Worm (Caenorhabditis elegans): ENCODE measurements around the gene xol-1.

xol-1 gene

ce11 chrX:8021609-8022008 is 19.5 kb upstream of the xol-1 start:
- TF ChIP-seq unc-42 (tag; optimal IDR thresholded peaks at IDR 0.05) (peak; percentile 35), ceh-31 (tag; optimal IDR thresholded peaks at IDR 0.05) (peak; percentile 44), ref-2 (tag; optimal IDR thresholded peaks at IDR 0.05) (peak; percentile 4), ceh-18 (tag; optimal IDR thresholded peaks at IDR 0.05) (peak; percentile 78), Y22D7AL.16 (tag; optimal IDR thresholded peaks at IDR 0.05) (no peak), C08G9.2 (tag; optimal IDR thresholded peaks at IDR 0.05) (peak; percentile 5), pat-9 (tag; optimal IDR thresholded peaks at IDR 0.05) (no peak), hlh-30 (tag; optimal IDR thresholded peaks at IDR 0.05; ENCODE audit: insufficient read depth) (peak; percentile 81)

- no peak for TF ChIP-seq ref-2 (tag; optimal IDR thresholded peaks at IDR 0.05)
- TF ChIP-seq fkh-6 (tag; optimal IDR thresholded peaks at IDR 0.05): no peak
- no peak for TF ChIP-seq pat-9 (tag; optimal IDR thresholded peaks at IDR 0.05)
- no peak for TF ChIP-seq ceh-19 (GFP tag; optimal IDR thresholded peaks at IDR 0.05)
- TF ChIP-seq ceh-2 (tag; optimal IDR thresholded peaks at IDR 0.05): no peak
Measured at ce11 chrX:8022728-8023127, 18.4 kb upstream of the xol-1 start.

DNA sequence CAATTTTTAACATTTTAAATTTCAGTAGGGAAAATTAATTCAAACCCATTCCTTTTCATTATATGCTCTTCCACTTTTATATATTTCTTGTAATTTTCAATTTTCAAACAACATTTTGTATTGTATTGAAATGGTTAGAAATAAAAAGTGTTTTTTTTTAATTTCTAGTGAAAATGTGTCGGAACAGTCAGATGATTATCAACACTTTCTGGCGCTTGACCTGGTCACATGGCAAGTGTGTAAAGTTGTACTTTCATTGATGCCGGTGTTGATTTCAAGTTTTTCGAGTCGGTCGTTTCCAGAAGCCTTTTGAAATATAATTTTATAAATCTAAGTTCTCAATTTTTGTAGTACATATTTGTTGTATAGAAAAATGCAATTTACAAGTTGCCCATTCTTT is 14.4 kb upstream of the xol-1 start:
- no peak for TF ChIP-seq ceh-9 (tag; optimal IDR thresholded peaks at IDR 0.05)

DNA sequence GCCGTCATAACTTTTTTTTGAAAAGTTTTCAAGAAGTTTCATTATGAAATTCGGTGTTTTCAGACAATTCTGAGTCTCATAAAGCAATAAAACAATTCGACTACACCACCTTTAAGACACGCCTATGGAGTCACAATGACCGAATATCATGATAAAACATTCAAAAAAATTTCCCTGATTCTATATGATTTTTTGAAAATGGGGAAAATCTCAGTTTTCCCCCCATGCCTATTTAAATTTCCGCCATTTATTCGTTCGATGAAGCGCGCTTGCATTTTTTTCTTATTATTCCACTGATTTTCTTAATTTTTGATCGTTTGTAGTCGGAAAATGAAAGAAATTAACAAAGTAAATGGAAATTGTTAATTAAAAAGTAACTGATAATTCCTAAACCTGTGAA is 13.6 kb upstream of the xol-1 start:
- no peak for TF ChIP-seq ceh-6 (GFP tag; optimal IDR thresholded peaks at IDR 0.05)
- TF ChIP-seq nhr-11 (tag; optimal IDR thresholded peaks at IDR 0.05): no peak
- TF ChIP-seq dve-1 (tag; optimal IDR thresholded peaks at IDR 0.05): no peak
- no peak for TF ChIP-seq pha-2 (tag; optimal IDR thresholded peaks at IDR 0.05)
- no peak for TF ChIP-seq ceh-30 (tag; optimal IDR thresholded peaks at IDR 0.05)
- TF ChIP-seq pqm-1 (tag; optimal IDR thresholded peaks at IDR 0.05): no peak
- TF ChIP-seq ets-4 (tag; optimal IDR thresholded peaks at IDR 0.05): no peak
- no peak for TF ChIP-seq ref-2 (tag; optimal IDR thresholded peaks at IDR 0.05)
- no peak for TF ChIP-seq fkh-10 (GFP tag; optimal IDR thresholded peaks at IDR 0.05)
- no peak for TF ChIP-seq pat-9 (tag; optimal IDR thresholded peaks at IDR 0.05)
- TF ChIP-seq gmeb-2 (tag; optimal IDR thresholded peaks at IDR 0.05): no peak
- no peak for TF ChIP-seq fkh-6 (tag; optimal IDR thresholded peaks at IDR 0.05)
- no peak for TF ChIP-seq eyg-1 (tag; optimal IDR thresholded peaks at IDR 0.05)
- TF ChIP-seq elt-4 (tag; optimal IDR thresholded peaks at IDR 0.05): no peak

DNA sequence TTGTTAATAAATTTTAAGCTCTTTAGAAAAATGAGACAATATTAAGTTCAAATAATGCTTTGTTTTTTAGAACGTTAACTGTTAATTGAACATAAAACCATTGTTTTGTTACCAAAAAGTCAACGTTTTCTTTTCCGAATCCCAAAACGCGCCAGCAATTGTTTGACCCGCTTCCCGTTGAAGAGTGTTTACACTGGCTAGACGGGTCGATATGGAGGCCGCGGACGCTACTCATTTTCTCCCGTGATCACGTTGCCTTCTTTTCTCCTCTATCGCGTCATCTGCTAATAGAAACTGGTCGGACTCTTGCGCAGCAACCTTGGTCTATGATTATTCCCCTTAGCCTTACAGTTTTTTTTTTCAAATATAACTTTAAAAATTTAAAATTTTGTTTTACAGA is 12.0 kb upstream of the xol-1 start, which contains the start of gene C34D10.1:
C34D10.1 (plus strand) TSS at position 400 of the 400 bp plus-strand sequence.
- TF ChIP-seq F13H6.1 (tag; optimal IDR thresholded peaks at IDR 0.05) (peak; percentile 26), ets-4 (tag; optimal IDR thresholded peaks at IDR 0.05) (no peak), zip-5 (tag; optimal IDR thresholded peaks at IDR 0.05) (no peak), tbx-2 (tag; optimal IDR thresholded peaks at IDR 0.05) (peak; percentile 16), nfya-1 (tag; optimal IDR thresholded peaks at IDR 0.05) (peak; percentile 42), ceh-9 (tag; optimal IDR thresholded peaks at IDR 0.05) (no peak), hlh-30 (tag; optimal IDR thresholded peaks at IDR 0.05; ENCODE audit: insufficient read depth) (peak; percentile 63), ceh-18 (tag; optimal IDR thresholded peaks at IDR 0.05) (peak; percentile 35), ceh-31 (tag; optimal IDR thresholded peaks at IDR 0.05) (peak; percentile 46), sdc-2 (tag; optimal IDR thresholded peaks at IDR 0.05) (peak; percentile 66), Y22D7AL.16 (tag; optimal IDR thresholded peaks at IDR 0.05) (no peak), ceh-48 (tag; optimal IDR thresholded peaks at IDR 0.05) (peak; percentile 35), dve-1 (tag; optimal IDR thresholded peaks at IDR 0.05) (no peak), ref-2 (tag; optimal IDR thresholded peaks at IDR 0.05) (peak; percentile 43), ceh-6 (GFP tag; optimal IDR thresholded peaks at IDR 0.05) (no peak), ceh-34 (tag; optimal IDR thresholded peaks at IDR 0.05) (peak; percentile 31)

- TF ChIP-seq sox-4 (tag; optimal IDR thresholded peaks at IDR 0.05) (no peak), ceh-9 (tag; optimal IDR thresholded peaks at IDR 0.05) (no peak), ceh-2 (tag; optimal IDR thresholded peaks at IDR 0.05) (no peak), Y22D7AL.16 (tag; optimal IDR thresholded peaks at IDR 0.05) (no peak), tbx-7 (tag; optimal IDR thresholded peaks at IDR 0.05) (no peak), lim-6 (tag; optimal IDR thresholded peaks at IDR 0.05) (no peak)
Measured at ce11 chrX:8030032-8030431, 11.1 kb upstream of the xol-1 start.
